Fruit fly (Drosophila melanogaster) whole organism, embryonic: ENCODE measurements around the gene CG8677.
A peak's percentile ranks its signal among the peaks of the same experiment; 100 is the strongest.

Experiments
- BtbVII ChIP-seq: fragments of 200-800 bp; sonication (Bioruptor generic); optimal IDR thresholded peaks from 3 replicates; lab custom pipeline; 2017; ENCODE audit warnings: missing biosample characterization, mild to moderate bottlenecking, missing genetic modification characterization
- CG10147 ChIP-seq: fragments of 200-800 bp; sonication (Bioruptor generic); optimal IDR thresholded peaks from 2 replicates; lab custom pipeline; 2019; ENCODE audit warnings: missing biosample characterization, mild to moderate bottlenecking, missing genetic modification characterization, moderate library complexity
- CG11723 ChIP-seq: fragments of 200-800 bp; sonication (Bioruptor generic); optimal IDR thresholded peaks from 2 replicates; lab custom pipeline; 2017; ENCODE audit warnings: missing biosample characterization, mild to moderate bottlenecking, missing genetic modification characterization
- CG13296 ChIP-seq: fragments of 200-800 bp; sonication (Bioruptor generic); optimal IDR thresholded peaks from 3 replicates; lab custom pipeline; 2018; ENCODE audit warnings: missing biosample characterization, mild to moderate bottlenecking, missing genetic modification characterization
- CG14050 ChIP-seq: fragments of 200-800 bp; sonication (Bioruptor generic); IDR thresholded peaks from 3 replicates; pipeline ENCODE4 v1.3.6; 2022; ENCODE audit warnings: missing biosample characterization, missing genetic modification characterization
- CG15479 ChIP-seq: fragments of 200-800 bp; sonication (Bioruptor generic); optimal IDR thresholded peaks from 3 replicates; lab custom pipeline; 2019; ENCODE audit warnings: missing biosample characterization, mild to moderate bottlenecking, missing genetic modification characterization, moderate library complexity
- CG15601 ChIP-seq: fragments of 200-800 bp; sonication (Bioruptor generic); optimal IDR thresholded peaks from 3 replicates; lab custom pipeline; 2019; ENCODE audit warnings: missing biosample characterization, mild to moderate bottlenecking, missing genetic modification characterization, moderate library complexity
- CG15696 ChIP-seq: fragments of 200-800 bp; sonication (Bioruptor generic); optimal IDR thresholded peaks from 2 replicates; lab custom pipeline; 2019; ENCODE audit warnings: missing biosample characterization, mild to moderate bottlenecking, missing genetic modification characterization, moderate library complexity
- CG1647 ChIP-seq: fragments of 200-800 bp; sonication (Bioruptor generic); optimal IDR thresholded peaks from 3 replicates; lab custom pipeline; 2016; ENCODE audit warnings: missing biosample characterization, missing genetic modification characterization
- CG17568 ChIP-seq: fragments of 200-800 bp; sonication (Bioruptor generic); optimal IDR thresholded peaks from 2 replicates; lab custom pipeline; 2018; ENCODE audit warnings: missing biosample characterization, mild to moderate bottlenecking, missing genetic modification characterization, moderate library complexity
- CG3065 ChIP-seq: fragments of 200-800 bp; sonication (Bioruptor generic); optimal IDR thresholded peaks from 2 replicates; lab custom pipeline; 2016; ENCODE audit warnings: missing biosample characterization, missing genetic modification characterization
- CG31224 ChIP-seq: fragments of 200-800 bp; sonication (Bioruptor generic); IDR thresholded peaks from 2 replicates; pipeline ENCODE4 v1.3.6; 2022; ENCODE audit warnings: missing biosample characterization, missing genetic modification characterization
- CG3163 ChIP-seq: fragments of 200-800 bp; sonication (Bioruptor generic); optimal IDR thresholded peaks from 3 replicates; lab custom pipeline; 2016; ENCODE audit warnings: missing biosample characterization, missing genetic modification characterization
- CG32772 ChIP-seq: fragments of 200-800 bp; sonication (Bioruptor generic); IDR thresholded peaks from 2 replicates; pipeline ENCODE4 v1.3.6; 2022; ENCODE audit warnings: missing biosample characterization, missing genetic modification characterization
- CG4730 ChIP-seq: fragments of 200-800 bp; sonication (Bioruptor generic); IDR thresholded peaks from 2 replicates; pipeline ENCODE4 v1.3.6; 2022; ENCODE audit warnings: missing biosample characterization, missing genetic modification characterization
- CG4820 ChIP-seq: fragments of 200-800 bp; sonication (Bioruptor generic); optimal IDR thresholded peaks from 3 replicates; lab custom pipeline; 2016; ENCODE audit warnings: missing biosample characterization, missing genetic modification characterization
- CG6854 ChIP-seq: fragments of 200-800 bp; sonication (Bioruptor generic); optimal IDR thresholded peaks from 3 replicates; lab custom pipeline; 2017; ENCODE audit warnings: missing biosample characterization, mild to moderate bottlenecking, missing genetic modification characterization
- CG7271 ChIP-seq: fragments of 200-800 bp; sonication (Bioruptor generic); optimal IDR thresholded peaks from 2 replicates; lab custom pipeline; 2018; ENCODE audit warnings: missing biosample characterization, mild to moderate bottlenecking, missing genetic modification characterization, moderate library complexity
- CG9609 ChIP-seq: fragments of 200-800 bp; sonication (Bioruptor generic); optimal IDR thresholded peaks from 3 replicates; lab custom pipeline; 2016; ENCODE audit warnings: missing biosample characterization, missing genetic modification characterization
- CHES-1-like ChIP-seq: fragments of 200-800 bp; sonication (Bioruptor generic); optimal IDR thresholded peaks from 2 replicates; lab custom pipeline; 2016; ENCODE audit warnings: missing biosample characterization, missing genetic modification characterization
- Dad ChIP-seq: fragments of 200-800 bp; sonication (Bioruptor generic); optimal IDR thresholded peaks from 3 replicates; lab custom pipeline; 2016; ENCODE audit warnings: missing biosample characterization, missing genetic modification characterization
- Dek ChIP-seq: fragments of 200-800 bp; sonication (Bioruptor generic); optimal IDR thresholded peaks from 3 replicates; lab custom pipeline; 2019; ENCODE audit warnings: missing biosample characterization, mild to moderate bottlenecking, missing genetic modification characterization, moderate library complexity
- Ets97D ChIP-seq: fragments of 200-800 bp; sonication (Bioruptor generic); optimal IDR thresholded peaks from 3 replicates; lab custom pipeline; 2016; ENCODE audit warnings: missing biosample characterization, missing genetic modification characterization
- Gsc ChIP-seq: fragments of 200-800 bp; sonication (Bioruptor generic); IDR thresholded peaks from 2 replicates; pipeline ENCODE4 v1.3.6; 2022; ENCODE audit warnings: missing biosample characterization, missing genetic modification characterization
- Gug ChIP-seq: fragments of 200-800 bp; sonication (Bioruptor generic); IDR thresholded peaks from 4 replicates; pipeline ENCODE4 v1.3.6; 2022; ENCODE audit warnings: missing biosample characterization, missing genetic modification characterization
- HLHmδ ChIP-seq: fragments of 200-800 bp; sonication (Bioruptor generic); optimal IDR thresholded peaks from 2 replicates; lab custom pipeline; 2018; ENCODE audit warnings: missing biosample characterization, mild to moderate bottlenecking, missing genetic modification characterization, moderate library complexity
- Hmx ChIP-seq: fragments of 200-800 bp; sonication (Bioruptor generic); optimal IDR thresholded peaks from 2 replicates; lab custom pipeline; 2016; ENCODE audit warnings: missing biosample characterization, missing genetic modification characterization
- Hsf ChIP-seq: fragments of 200-800 bp; sonication (Bioruptor generic); optimal IDR thresholded peaks from 3 replicates; lab custom pipeline; 2016; ENCODE audit warnings: missing biosample characterization, missing genetic modification characterization
- Lim3 ChIP-seq: fragments of 200-800 bp; sonication (Bioruptor generic); IDR thresholded peaks from 2 replicates; pipeline ENCODE4 v1.3.6; 2022; ENCODE audit warnings: missing biosample characterization, missing genetic modification characterization
- MBD-R2 ChIP-seq: fragments of 200-800 bp; sonication (Bioruptor generic); IDR thresholded peaks from 2 replicates; pipeline ENCODE4 v1.3.6; 2022; ENCODE audit warnings: missing biosample characterization, missing genetic modification characterization
- MESR4 ChIP-seq: fragments of 200-800 bp; sonication (Bioruptor generic); optimal IDR thresholded peaks from 2 replicates; lab custom pipeline; 2018; ENCODE audit warnings: missing biosample characterization, mild to moderate bottlenecking, missing genetic modification characterization, moderate library complexity
- Max ChIP-seq: fragments of 200-800 bp; sonication (Bioruptor generic); optimal IDR thresholded peaks from 2 replicates; lab custom pipeline; 2016; ENCODE audit warnings: missing biosample characterization, mild to moderate bottlenecking, missing genetic modification characterization
- NK7.1 ChIP-seq: fragments of 200-800 bp; sonication (Bioruptor generic); optimal IDR thresholded peaks from 3 replicates; lab custom pipeline; 2016; ENCODE audit warnings: missing biosample characterization, missing genetic modification characterization
- Nf-YA ChIP-seq: fragments of 200-800 bp; sonication (Bioruptor generic); IDR thresholded peaks from 2 replicates; pipeline ENCODE4 v1.3.6; 2022; ENCODE audit warnings: missing biosample characterization, missing genetic modification characterization
- Nf-YB ChIP-seq: fragments of 200-800 bp; sonication (Bioruptor generic); optimal IDR thresholded peaks from 3 replicates; lab custom pipeline; 2019; ENCODE audit warnings: missing biosample characterization, mild to moderate bottlenecking, missing genetic modification characterization, moderate library complexity
- Poxn ChIP-seq: fragments of 200-800 bp; sonication (Bioruptor generic); IDR thresholded peaks from 2 replicates; pipeline ENCODE4 v1.3.6; 2022; ENCODE audit warnings: missing biosample characterization, missing genetic modification characterization
- Ptx1 ChIP-seq: fragments of 200-800 bp; sonication (Bioruptor generic); IDR thresholded peaks from 2 replicates; pipeline ENCODE4 v1.3.6; 2022; ENCODE audit warnings: missing biosample characterization, missing genetic modification characterization
- Sox102F ChIP-seq: fragments of 200-800 bp; sonication (Bioruptor generic); optimal IDR thresholded peaks from 2 replicates; lab custom pipeline; 2018; ENCODE audit warnings: missing biosample characterization, mild to moderate bottlenecking, missing genetic modification characterization, moderate library complexity
- Taf1 ChIP-seq: fragments of 200-800 bp; sonication (Bioruptor generic); IDR thresholded peaks from 2 replicates; pipeline ENCODE4 v1.3.6; 2022; ENCODE audit warnings: missing biosample characterization, missing genetic modification characterization
- amos ChIP-seq: fragments of 200-800 bp; sonication (Bioruptor generic); IDR thresholded peaks from 2 replicates; pipeline ENCODE4 v1.3.6; 2022; ENCODE audit warnings: missing biosample characterization, missing genetic modification characterization; ENCODE audit not compliant: partially characterized antibody
- bsh ChIP-seq, 2 experiments: fragments of 200-800 bp; sonication (Bioruptor generic); optimal IDR thresholded peaks; 2 replicates each; lab custom pipeline; 2017 to 2018; ENCODE audit warnings: mild to moderate bottlenecking in 2 of 2, missing biosample characterization in 2 of 2, missing genetic modification characterization in 2 of 2, moderate library complexity in 1 of 2
- dmrt99B ChIP-seq: fragments of 200-800 bp; sonication (Bioruptor generic); optimal IDR thresholded peaks from 2 replicates; lab custom pipeline; 2018; ENCODE audit warnings: missing biosample characterization, mild to moderate bottlenecking, missing genetic modification characterization, moderate library complexity
- gcm ChIP-seq: fragments of 200-800 bp; sonication (Bioruptor generic); optimal IDR thresholded peaks from 2 replicates; lab custom pipeline; 2019; ENCODE audit warnings: missing biosample characterization, mild to moderate bottlenecking, missing genetic modification characterization, moderate library complexity
- gsb ChIP-seq: fragments of 200-800 bp; sonication (Bioruptor generic); IDR thresholded peaks from 2 replicates; pipeline ENCODE4 v1.3.6; 2022; ENCODE audit warnings: missing biosample characterization, missing genetic modification characterization
- jigr1 ChIP-seq: fragments of 200-800 bp; sonication (Bioruptor generic); IDR thresholded peaks from 3 replicates; pipeline ENCODE4 v1.3.6; 2022; ENCODE audit warnings: missing biosample characterization, missing genetic modification characterization
- kah ChIP-seq: fragments of 200-800 bp; sonication (Bioruptor generic); optimal IDR thresholded peaks from 2 replicates; lab custom pipeline; 2018; ENCODE audit warnings: missing biosample characterization, mild to moderate bottlenecking, missing genetic modification characterization
- lmd ChIP-seq: fragments of 200-800 bp; sonication (Bioruptor generic); IDR thresholded peaks from 2 replicates; pipeline ENCODE4 v1.3.6; 2022; ENCODE audit warnings: missing biosample characterization, missing genetic modification characterization
- peb ChIP-seq: fragments of 200-800 bp; sonication (Bioruptor generic); IDR thresholded peaks from 2 replicates; pipeline ENCODE4 v1.3.6; 2022; ENCODE audit warnings: missing biosample characterization, missing genetic modification characterization
- pzg ChIP-seq: fragments of 200-800 bp; sonication (Bioruptor generic); optimal IDR thresholded peaks from 3 replicates; lab custom pipeline; 2018; ENCODE audit warnings: missing biosample characterization, mild to moderate bottlenecking, missing genetic modification characterization, moderate library complexity
- sna ChIP-seq: fragments of 200-800 bp; sonication (Bioruptor generic); IDR thresholded peaks from 2 replicates; pipeline ENCODE4 v1.3.6; 2022; ENCODE audit warnings: missing biosample characterization, missing genetic modification characterization; ENCODE audit not compliant: partially characterized antibody
- tgo ChIP-seq: fragments of 200-800 bp; sonication (Bioruptor generic); IDR thresholded peaks from 3 replicates; pipeline ENCODE4 v1.3.6; 2022; ENCODE audit warnings: missing biosample characterization, missing genetic modification characterization
- unpg ChIP-seq: fragments of 200-800 bp; sonication (Bioruptor generic); optimal IDR thresholded peaks from 3 replicates; lab custom pipeline; 2018; ENCODE audit warnings: missing biosample characterization, mild to moderate bottlenecking, missing genetic modification characterization, moderate library complexity

The CG8677 gene

dm6 chr2L:21260869-21261268, 39.8 kb downstream of the CG8677 start (continued):
- TF ChIP-seq CG31224 (no peak), Nf-YA (GFP tag; lab: Robert Waterston, UW) (no peak), Dad (GFP tag; lab: Kevin White, UChicago) (no peak), Ets97D (GFP tag; lab: Kevin White, UChicago) (peak; percentile 22), CHES-1-like (GFP tag; lab: Kevin White, UChicago) (peak; percentile 16), CG17568 (GFP tag; lab: Kevin White, UChicago) (peak; percentile 15), gsb (no peak), CG3163 (no peak), Sox102F (GFP tag; lab: Kevin White, UChicago) (no peak), CG10147 (GFP tag; lab: Kevin White, UChicago) (no peak), CG14050 (GFP tag; lab: Robert Waterston, UW) (no peak), CG13296 (GFP tag; lab: Kevin White, UChicago) (no peak), Dek (tag; lab: Kevin White, UChicago) (no peak), Poxn (no peak), jigr1 (GFP tag; lab: Robert Waterston, UW) (no peak), Hsf (GFP tag; lab: Kevin White, UChicago) (peak; percentile 13), kah (GFP tag; lab: Kevin White, UChicago) (no peak), dmrt99B (tag; lab: Kevin White, UChicago) (no peak), pzg (GFP tag; lab: Kevin White, UChicago) (peak; percentile 77), Max (GFP tag; lab: Kevin White, UChicago) (no peak), Gsc (GFP tag; lab: Robert Waterston, UW) (no peak), gcm (no peak), Taf1 (GFP tag; lab: Robert Waterston, UW) (no peak), CG15601 (tag; lab: Kevin White, UChicago) (no peak), Gug (no peak), BtbVII (GFP tag; lab: Kevin White, UChicago) (no peak), amos (no peak; the same call in 1 of the 2 replicates), Lim3 (GFP tag; lab: Robert Waterston, UW) (no peak), peb (GFP tag; lab: Robert Waterston, UW) (no peak), CG15479 (GFP tag; lab: Kevin White, UChicago) (no peak), Nf-YB (no peak), Ptx1 (no peak), CG32772 (GFP tag; lab: Robert Waterston, UW) (no peak), MESR4 (GFP tag; lab: Kevin White, UChicago) (no peak), sna (no peak), CG3065 (GFP tag; lab: Kevin White, UChicago) (no peak), CG4820 (GFP tag; lab: Kevin White, UChicago) (no peak), unpg (GFP tag; lab: Kevin White, UChicago) (no peak), NK7.1 (no peak), Hmx (GFP tag; lab: Kevin White, UChicago) (no peak), tgo (GFP tag; lab: Robert Waterston, UW) (no peak), HLHmδ (GFP tag; lab: Kevin White, UChicago) (no peak), CG15696 (peak; percentile 28), lmd (GFP tag; lab: Robert Waterston, UW) (no peak), CG1647 (GFP tag; lab: Kevin White, UChicago) (no peak), CG9609 (GFP tag; lab: Kevin White, UChicago) (no peak), CG7271 (no peak), bsh (GFP tag; optimal IDR thresholded peaks at IDR 0.05; lab: Kevin White, UChicago) (no peak), CG6854 (GFP tag; lab: Kevin White, UChicago) (no peak), MBD-R2 (GFP tag; lab: Robert Waterston, UW) (0 out of 2 replicates have a peak, but pooled peaks have one; percentile 48), CG11723 (GFP tag; lab: Kevin White, UChicago) (no peak), CG4730 (GFP tag; lab: Robert Waterston, UW) (no peak)
